Fruit fly (Drosophila melanogaster): ENCODE results near the gene CG12531.

The CG12531 gene

DNA sequence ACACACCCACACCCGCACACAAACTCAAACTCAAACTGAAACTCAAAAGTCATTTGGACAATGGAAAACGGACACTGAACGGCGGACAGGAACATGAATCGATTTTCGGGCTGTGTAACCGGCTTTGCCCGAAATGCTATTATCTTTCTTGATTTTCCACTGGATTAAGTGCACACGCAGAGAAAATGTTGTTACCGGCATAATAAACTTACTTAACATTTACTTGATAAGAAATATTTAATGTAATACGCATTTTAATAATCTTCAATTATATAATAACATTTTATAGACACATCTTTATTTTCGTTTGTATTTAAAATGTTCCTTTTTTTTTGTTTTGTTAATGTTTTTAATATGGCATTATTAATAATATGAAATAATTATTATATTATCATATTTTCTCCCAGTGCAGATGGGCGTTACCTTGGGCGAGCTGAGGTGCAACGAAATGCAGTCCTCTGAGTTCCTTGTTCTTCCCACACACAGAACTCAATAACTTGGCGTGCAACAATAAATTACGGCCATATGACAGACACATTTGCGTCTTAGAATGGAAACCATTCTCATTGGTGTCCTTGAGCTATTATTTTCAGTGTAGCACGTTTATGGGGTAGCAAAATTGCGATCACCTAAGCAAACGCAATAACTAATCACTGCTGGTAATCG lies 46.2 kb downstream of the CG12531 start, which contains the start of gene CG12702 (continued):
- TF ChIP-seq tna (GFP tag; IDR thresholded peaks at IDR 0.05; ENCODE audit: partially characterized antibody) (no peak), Fer1 (GFP tag; optimal IDR thresholded peaks at IDR 0.05) (no peak), CG8924 (tag; optimal IDR thresholded peaks at IDR 0.05) (peak; percentile 18), Chrac-16 (GFP tag; optimal IDR thresholded peaks at IDR 0.05) (peak; percentile 2), CG9437 (GFP tag; optimal IDR thresholded peaks at IDR 0.05) (no peak), Atf3 (GFP tag; optimal IDR thresholded peaks at IDR 0.05) (no peak), Dref (GFP tag; IDR thresholded peaks at IDR 0.05) (no peak), gem (tag; optimal IDR thresholded peaks at IDR 0.05) (peak; percentile 49), ap (GFP tag; IDR thresholded peaks at IDR 0.05) (no peak), nerfin-2 (GFP tag; IDR thresholded peaks at IDR 0.05; ENCODE audit: partially characterized antibody) (no peak), croc (GFP tag; conservative IDR thresholded peaks at IDR 0.05) (no peak; the same call in 2 of the 3 replicates), zf30C (GFP tag; optimal IDR thresholded peaks at IDR 0.05) (peak; percentile 92), Xrp1 (GFP tag; IDR thresholded peaks at IDR 0.05) (peak; percentile 41; the same call in 1 of the 2 replicates), CG11723 (GFP tag; optimal IDR thresholded peaks at IDR 0.05) (no peak), az2 (GFP tag; optimal IDR thresholded peaks at IDR 0.05) (no peak), slou (GFP tag; optimal IDR thresholded peaks at IDR 0.05) (no peak), CG16863 (GFP tag; optimal IDR thresholded peaks at IDR 0.05) (no peak), CG18262 (tag; optimal IDR thresholded peaks at IDR 0.05) (peak; percentile 47), dmrt11E (tag; optimal IDR thresholded peaks at IDR 0.05) (peak; percentile 68), NC2β (GFP tag; optimal IDR thresholded peaks at IDR 0.05) (no peak), stwl (tag; optimal IDR thresholded peaks at IDR 0.05) (no peak), CG2199 (GFP tag; IDR thresholded peaks at IDR 0.05) (0 out of 3 replicates have a peak, but pooled peaks have one; percentile 50), CG2712 (tag; optimal IDR thresholded peaks at IDR 0.05) (peak; percentile 34), CG7357 (GFP tag; IDR thresholded peaks at IDR 0.05) (no peak), CG12104 (GFP tag; optimal IDR thresholded peaks at IDR 0.05) (no peak), CG7839 (tag; optimal IDR thresholded peaks at IDR 0.05) (no peak), lola (GFP tag; optimal IDR thresholded peaks at IDR 0.05) (peak in 1 of 3 experiments; percentile 37), tll (GFP tag; optimal IDR thresholded peaks at IDR 0.05) (peak in 1 of 2 experiments; percentile 79), dysf (GFP tag; IDR thresholded peaks at IDR 0.05) (no peak), CG15696 (tag; optimal IDR thresholded peaks at IDR 0.05) (peak; percentile 29), CG17359 (tag; optimal IDR thresholded peaks at IDR 0.05) (no peak), CG11504 (tag; optimal IDR thresholded peaks at IDR 0.05) (no peak), CG10267 (tag; optimal IDR thresholded peaks at IDR 0.05) (peak; percentile 5), CG33557 (GFP tag; optimal IDR thresholded peaks at IDR 0.05) (peak; percentile 13), zen (tag; optimal IDR thresholded peaks at IDR 0.05) (peak; percentile 72), Lim3 (GFP tag; IDR thresholded peaks at IDR 0.05) (no peak), CG2129 (GFP tag; IDR thresholded peaks at IDR 0.05; ENCODE audit: partially characterized antibody) (no peak), CG3407 (GFP tag; optimal IDR thresholded peaks at IDR 0.05) (no peak), ac (GFP tag; optimal IDR thresholded peaks at IDR 0.05) (no peak), pros (GFP tag; optimal IDR thresholded peaks at IDR 0.05) (peak; percentile 66), br (optimal IDR thresholded peaks at IDR 0.05) (no peak), CG10979 (tag; optimal IDR thresholded peaks at IDR 0.05) (peak; percentile 14), gsb-n (tag; optimal IDR thresholded peaks at IDR 0.05) (peak; percentile 19), CG4404 (GFP tag; IDR thresholded peaks at IDR 0.05) (0 out of 2 replicates have a peak, but pooled peaks have one; percentile 32), CG4328 (GFP tag; optimal IDR thresholded peaks at IDR 0.05) (no peak)
